Worm (Caenorhabditis elegans) whole organism, L4 larva: Measurements from ENCODE around the gene F26H11.8.

Experiments
- F10B5.3 ChIP-seq: sonication (generic microtip); optimal IDR thresholded peaks from 2 replicates; lab custom pipeline; 2016; ENCODE audit warnings: mild to moderate bottlenecking, missing genetic modification characterization, missing compliant biosample characterization
- F26F4.8 ChIP-seq: fragments of 200-800 bp; sonication (Bioruptor generic); conservative IDR thresholded peaks from 2 replicates; pipeline ENCODE4 v1.3.6; 2022; ENCODE audit warnings: missing genetic modification characterization, missing compliant biosample characterization
- F44E2.7 ChIP-seq: fragments of 200-800 bp; sonication (Bioruptor generic); IDR thresholded peaks from 2 replicates; pipeline ENCODE4 v2.1.2; 2022; ENCODE audit warnings: missing genetic modification characterization, missing compliant biosample characterization
- T26A8.4 ChIP-seq: fragments of 200-800 bp; sonication (Bioruptor generic); IDR thresholded peaks from 2 replicates; pipeline ENCODE4 v1.3.6; 2022; ENCODE audit warnings: missing genetic modification characterization, missing compliant biosample characterization
- Y105C5A.15 ChIP-seq: fragments of 200-800 bp; sonication (Bioruptor generic); IDR thresholded peaks from 2 replicates; pipeline ENCODE4 v1.3.6; 2022; ENCODE audit warnings: missing genetic modification characterization, missing compliant biosample characterization
- Y48G9A.11 ChIP-seq: fragments of 200-800 bp; sonication (Bioruptor generic); IDR thresholded peaks from 2 replicates; pipeline ENCODE4 v1.3.6; 2022; ENCODE audit warnings: missing genetic modification reagents, missing genetic modification characterization, missing compliant biosample characterization
- Y75B8A.6 ChIP-seq: fragments of 200-800 bp; sonication (Bioruptor generic); IDR thresholded peaks from 2 replicates; pipeline ENCODE4 v1.3.6; 2022; ENCODE audit warnings: missing genetic modification reagents, missing genetic modification characterization, missing compliant biosample characterization
- ZK337.2 ChIP-seq: fragments of 200-800 bp; sonication (Bioruptor generic); IDR thresholded peaks from 2 replicates; pipeline ENCODE4 v1.3.6; 2022; ENCODE audit warnings: missing genetic modification reagents, missing genetic modification characterization, missing compliant biosample characterization
- ZK546.5 ChIP-seq, 2 experiments: sonication (generic microtip); optimal IDR thresholded peaks; 2 replicates each; lab custom pipeline; 2017; ENCODE audit warnings: missing biosample characterization in 2 of 2, missing genetic modification characterization in 2 of 2
- ama-1 ChIP-seq: fragments of 150-350 bp; optimal IDR thresholded peaks from 2 replicates; lab custom pipeline; 2014; ENCODE audit warnings: inconsistent platforms, mixed read lengths
- ceh-32 ChIP-seq: sonication (generic microtip); optimal IDR thresholded peaks from 2 replicates; lab custom pipeline; 2016; ENCODE audit warnings: mild to moderate bottlenecking, missing genetic modification characterization, missing compliant biosample characterization; ENCODE audit not compliant: poor library complexity
- ceh-44 ChIP-seq: fragments of 200-800 bp; sonication (Bioruptor generic); IDR thresholded peaks from 2 replicates; pipeline ENCODE4 v1.3.6; 2022; ENCODE audit warnings: missing genetic modification reagents, missing genetic modification characterization, missing compliant biosample characterization
- ceh-82 ChIP-seq: sonication (generic microtip); optimal IDR thresholded peaks from 2 replicates; lab custom pipeline; 2017; ENCODE audit warnings: missing biosample characterization, missing genetic modification characterization
- cey-2 ChIP-seq: sonication (generic microtip); optimal IDR thresholded peaks from 3 replicates; lab custom pipeline; 2017; ENCODE audit warnings: missing genetic modification characterization, mild to moderate bottlenecking, missing compliant biosample characterization, antibody characterized with exemption, borderline replicate concordance; ENCODE audit not compliant: insufficient read depth
- daf-16 ChIP-seq, 3 experiments: sonication (generic microtip); optimal IDR thresholded peaks; 2 replicates each; lab custom pipeline; 2016 to 2017; ENCODE audit warnings: missing genetic modification characterization in 3 of 3, missing genetic modification reagents in 3 of 3, mild to moderate bottlenecking in 2 of 3, missing compliant biosample characterization in 2 of 3, missing biosample characterization in 1 of 3, moderate library complexity in 1 of 3
- dmd-8 ChIP-seq: fragments of 200-800 bp; sonication (Bioruptor generic); IDR thresholded peaks from 2 replicates; pipeline ENCODE4 v1.3.6; 2022; ENCODE audit warnings: missing genetic modification characterization, missing compliant biosample characterization
- dmd-9 ChIP-seq: fragments of 200-800 bp; sonication (Bioruptor generic); IDR thresholded peaks from 2 replicates; pipeline ENCODE4 v1.3.6; 2022; ENCODE audit warnings: missing genetic modification reagents, missing genetic modification characterization, missing compliant biosample characterization
- lim-7 ChIP-seq: fragments of 200-800 bp; sonication (Bioruptor generic); IDR thresholded peaks from 2 replicates; pipeline ENCODE4 v1.3.6; 2022; ENCODE audit warnings: missing genetic modification characterization, missing compliant biosample characterization
- lin-15B ChIP-seq: fragments of 150-350 bp; sonication (generic microtip); optimal IDR thresholded peaks from 3 replicates; lab custom pipeline; 2014; ENCODE audit warnings: missing biosample characterization, missing genetic modification characterization
- lsy-2 ChIP-seq, 2 experiments: fragments of 150-350 bp in 1 of 2; sonication (generic microtip) in 1 of 2; optimal IDR thresholded peaks; 2 replicates each; lab custom pipeline; 2014 to 2017; ENCODE audit warnings: missing biosample characterization in 2 of 2, missing genetic modification characterization in 2 of 2
- madf-5 ChIP-seq, 2 experiments: fragments of 200-800 bp; sonication (Bioruptor generic); IDR thresholded peaks; 2 replicates each; pipeline ENCODE4 v1.3.6; 2022; ENCODE audit warnings: missing compliant biosample characterization in 2 of 2, missing genetic modification characterization in 2 of 2
- mdl-1 ChIP-seq, 2 experiments: fragments of 150-350 bp in 1 of 2; sonication (generic microtip) in 1 of 2; optimal IDR thresholded peaks; 2 replicates each; lab custom pipeline; 2014 to 2017; ENCODE audit warnings: missing biosample characterization in 2 of 2, missing genetic modification characterization in 2 of 2
- mep-1 ChIP-seq: fragments of 150-350 bp; sonication (generic microtip); optimal IDR thresholded peaks from 3 replicates; lab custom pipeline; 2014; ENCODE audit warnings: missing biosample characterization, missing genetic modification characterization
- mxl-2 ChIP-seq: fragments of 200-800 bp; sonication (Bioruptor generic); conservative IDR thresholded peaks from 2 replicates; pipeline ENCODE4 v1.3.6; 2022; ENCODE audit warnings: missing genetic modification reagents, missing genetic modification characterization, missing compliant biosample characterization
- mxl-3 ChIP-seq: fragments of 200-800 bp; sonication (Bioruptor generic); optimal IDR thresholded peaks from 2 replicates; lab custom pipeline; 2018; ENCODE audit warnings: mild to moderate bottlenecking, missing genetic modification characterization, missing compliant biosample characterization
- nhr-10 ChIP-seq: fragments of 150-350 bp; optimal IDR thresholded peaks from 2 replicates; lab custom pipeline; 2014; ENCODE audit warnings: missing biosample characterization, missing genetic modification characterization
- nhr-102 ChIP-seq: sonication (generic microtip); optimal IDR thresholded peaks from 2 replicates; lab custom pipeline; 2016; ENCODE audit warnings: mild to moderate bottlenecking, missing genetic modification characterization, moderate library complexity, missing compliant biosample characterization
- nhr-11 ChIP-seq: fragments of 150-350 bp; optimal IDR thresholded peaks from 2 replicates; lab custom pipeline; 2014; ENCODE audit warnings: missing biosample characterization, missing genetic modification characterization
- nhr-111 ChIP-seq: fragments of 200-800 bp; sonication (Bioruptor generic); optimal IDR thresholded peaks from 2 replicates; lab custom pipeline; 2018; ENCODE audit warnings: mild to moderate bottlenecking, missing genetic modification characterization, missing compliant biosample characterization
- nhr-25 ChIP-seq: sonication (generic microtip); optimal IDR thresholded peaks from 2 replicates; lab custom pipeline; 2017; ENCODE audit warnings: missing genetic modification characterization, mild to moderate bottlenecking, missing compliant biosample characterization, antibody characterized with exemption, moderate library complexity, borderline replicate concordance; ENCODE audit not compliant: insufficient read depth
- nhr-41 ChIP-seq: fragments of 200-800 bp; sonication (Bioruptor generic); IDR thresholded peaks from 2 replicates; pipeline ENCODE4 v1.3.6; 2022; ENCODE audit warnings: missing genetic modification reagents, missing genetic modification characterization, missing compliant biosample characterization
- nhr-42 ChIP-seq: fragments of 200-800 bp; sonication (Bioruptor generic); IDR thresholded peaks from 2 replicates; pipeline ENCODE4 v1.3.6; 2022; ENCODE audit warnings: missing genetic modification characterization, missing compliant biosample characterization
- nhr-76 ChIP-seq: fragments of 150-350 bp; optimal IDR thresholded peaks from 2 replicates; lab custom pipeline; 2014; ENCODE audit warnings: missing biosample characterization, missing genetic modification characterization
- nhr-77 ChIP-seq: fragments of 150-350 bp; optimal IDR thresholded peaks from 2 replicates; lab custom pipeline; 2014; ENCODE audit warnings: missing biosample characterization, missing genetic modification characterization
- pqm-1 ChIP-seq: sonication (generic microtip); optimal IDR thresholded peaks from 2 replicates; lab custom pipeline; 2017; ENCODE audit warnings: missing biosample characterization, missing genetic modification characterization
- rbr-2 ChIP-seq: sonication (generic microtip); optimal IDR thresholded peaks from 2 replicates; lab custom pipeline; 2016; ENCODE audit warnings: missing genotype, missing genetic modification characterization, missing compliant biosample characterization
- saeg-2 ChIP-seq: fragments of 200-800 bp; sonication (Bioruptor generic); IDR thresholded peaks from 2 replicates; pipeline ENCODE4 v1.3.6; 2022; ENCODE audit warnings: missing genetic modification reagents, missing genetic modification characterization, missing compliant biosample characterization
- sdz-12 ChIP-seq: fragments of 200-800 bp; sonication (Bioruptor generic); optimal IDR thresholded peaks from 2 replicates; lab custom pipeline; 2018; ENCODE audit warnings: mild to moderate bottlenecking, missing genetic modification characterization, missing compliant biosample characterization
- set-16 ChIP-seq: fragments of 200-800 bp; sonication (Bioruptor generic); IDR thresholded peaks from 2 replicates; pipeline ENCODE4 v1.3.6; 2022; ENCODE audit warnings: missing genetic modification reagents, missing genetic modification characterization, missing compliant biosample characterization
- skn-1 ChIP-seq: fragments of 150-350 bp; optimal IDR thresholded peaks from 2 replicates; lab custom pipeline; 2014; ENCODE audit warnings: missing biosample characterization, missing genetic modification characterization
- snpc-4 ChIP-seq: fragments of 150-350 bp; optimal IDR thresholded peaks from 2 replicates; lab custom pipeline; 2014; ENCODE audit warnings: missing biosample characterization, missing genetic modification characterization
- spr-3 ChIP-seq: fragments of 200-800 bp; sonication (Bioruptor generic); optimal IDR thresholded peaks from 2 replicates; lab custom pipeline; 2018; ENCODE audit warnings: mild to moderate bottlenecking, missing genetic modification characterization, missing compliant biosample characterization
- tra-1 ChIP-seq: fragments of 200-800 bp; sonication (Bioruptor generic); IDR thresholded peaks from 2 replicates; pipeline ENCODE4 v1.3.6; 2022; ENCODE audit warnings: missing genetic modification reagents, missing genetic modification characterization, missing compliant biosample characterization
- unc-130 ChIP-seq: sonication (generic microtip); optimal IDR thresholded peaks from 2 replicates; lab custom pipeline; 2016; ENCODE audit warnings: missing genetic modification reagents, missing genetic modification characterization, missing compliant biosample characterization
- unc-39 ChIP-seq: sonication (generic microtip); optimal IDR thresholded peaks from 2 replicates; lab custom pipeline; 2017; ENCODE audit warnings: missing biosample characterization, missing genetic modification characterization
- unc-62 ChIP-seq, 3 experiments: fragments of 150-350 bp in 1 of 3; sonication (generic microtip); optimal IDR thresholded peaks in 2 of 3; peaks in 1 of 3; 1 replicate in 1 of 3; 2 replicates in 2 of 3; lab custom pipeline; 2014 to 2017; ENCODE audit warnings: missing biosample characterization in 3 of 3, missing genetic modification characterization in 3 of 3, missing genetic modification reagents in 3 of 3, missing genotype in 1 of 3
- vab-7 ChIP-seq: fragments of 200-800 bp; sonication (Bioruptor generic); IDR thresholded peaks from 2 replicates; pipeline ENCODE4 v1.3.6; 2022; ENCODE audit warnings: missing genetic modification reagents, missing genetic modification characterization, missing compliant biosample characterization
- zip-11 ChIP-seq: fragments of 200-800 bp; sonication (Bioruptor generic); IDR thresholded peaks from 2 replicates; pipeline ENCODE4 v1.3.6; 2022; ENCODE audit warnings: missing genetic modification characterization, missing compliant biosample characterization
- zip-2 ChIP-seq: fragments of 150-350 bp; optimal IDR thresholded peaks from 2 replicates; lab custom pipeline; 2014; ENCODE audit warnings: missing biosample characterization, missing genetic modification characterization
- ztf-11 ChIP-seq: fragments of 150-350 bp; optimal IDR thresholded peaks from 2 replicates; lab custom pipeline; 2014; ENCODE audit warnings: missing biosample characterization, missing genetic modification characterization

F26H11.8 gene

DNA sequence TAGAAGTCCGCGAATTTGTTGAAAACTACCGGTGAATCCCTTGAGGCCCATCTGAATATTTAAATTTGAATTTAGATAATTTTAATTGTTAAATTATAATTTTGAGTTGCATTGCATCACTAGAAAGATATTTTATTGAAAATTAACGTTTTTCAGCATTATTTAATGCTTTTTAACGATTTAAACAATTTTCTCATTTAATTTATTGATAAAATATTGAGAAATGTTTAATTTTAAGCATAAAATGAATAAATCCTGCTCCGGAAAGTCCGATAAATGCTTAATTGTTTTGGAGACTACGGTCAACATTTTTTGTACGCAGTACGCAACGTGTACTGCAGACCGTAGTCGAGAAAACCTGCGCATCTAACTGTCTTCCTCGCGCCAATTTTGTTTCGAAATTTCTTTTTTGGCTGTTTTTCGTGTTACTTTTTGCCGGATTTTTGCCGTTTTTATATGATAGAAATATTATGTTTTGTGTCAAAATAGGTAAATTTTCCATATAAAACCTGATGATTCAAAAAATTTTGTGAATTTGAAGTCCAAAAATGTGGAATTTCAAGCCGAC is 38.9 kb upstream of the F26H11.8 start, which contains the start of the genes Y54G11A.17, lin-7 and elof-1 (continued):
- no peak for TF ChIP-seq F26F4.8 (GFP tag; lab: Robert Waterston, UW)
- TF ChIP-seq mxl-2 (GFP tag; lab: Robert Waterston, UW): no peak
- TF ChIP-seq set-16 (GFP tag; lab: Robert Waterston, UW): no peak
- TF ChIP-seq rbr-2 (tag; lab: Kevin White, UChicago): peak; percentile 76
- peak; percentile 60; the same call in 1 of the 2 replicates for TF ChIP-seq vab-7 (GFP tag; lab: Robert Waterston, UW)
- no peak for TF ChIP-seq tra-1 (GFP tag; lab: Robert Waterston, UW)
- TF ChIP-seq T26A8.4: peak; percentile 51; the same call in 1 of the 2 replicates
- TF ChIP-seq ZK546.5 (tag; optimal IDR thresholded peaks at IDR 0.05; lab: Kevin White, UChicago): peak; percentile 46 to 95
- peak; percentile 9 for TF ChIP-seq nhr-102
- TF ChIP-seq nhr-25 (tag; lab: Kevin White, UChicago): peak; percentile 65
- TF ChIP-seq nhr-10: no peak
- no peak for TF ChIP-seq lim-7
- no peak for TF ChIP-seq lin-15B (tag; lab: Kevin White, UChicago)
- no peak for TF ChIP-seq skn-1
- no peak for TF ChIP-seq saeg-2 (GFP tag; lab: Robert Waterston, UW)
- TF ChIP-seq dmd-8 (GFP tag; lab: Robert Waterston, UW): no peak
- no peak for TF ChIP-seq Y48G9A.11 (GFP tag; lab: Robert Waterston, UW)
- TF ChIP-seq ceh-44 (GFP tag; lab: Robert Waterston, UW): no peak
- no peak for TF ChIP-seq snpc-4 (tag; lab: Kevin White, UChicago)
- no peak for TF ChIP-seq zip-11 (GFP tag; lab: Robert Waterston, UW)
- TF ChIP-seq ceh-82 (tag; lab: Kevin White, UChicago): no peak
- TF ChIP-seq dmd-9 (GFP tag; lab: Robert Waterston, UW): no peak
- no peak for TF ChIP-seq unc-39 (tag; lab: Kevin White, UChicago)
- TF ChIP-seq daf-16 (GFP tag; optimal IDR thresholded peaks at IDR 0.05; lab: Kevin White, UChicago): no peak
- TF ChIP-seq daf-16 (tag; optimal IDR thresholded peaks at IDR 0.05; lab: Kevin White, UChicago): peak; percentile 81
- peak; percentile 88 for TF ChIP-seq ama-1 (lab: Kevin White, UChicago)
- no peak for TF ChIP-seq nhr-111
- TF ChIP-seq Y75B8A.6 (GFP tag; lab: Robert Waterston, UW): no peak
- TF ChIP-seq nhr-42 (GFP tag; lab: Robert Waterston, UW): peak; percentile 89
- TF ChIP-seq nhr-76 (tag; lab: Kevin White, UChicago): no peak
- TF ChIP-seq lsy-2 (tag; optimal IDR thresholded peaks at IDR 0.05; lab: Kevin White, UChicago): peak; percentile 97 to 100
- TF ChIP-seq unc-62 (GFP tag; optimal IDR thresholded peaks at IDR 0.05 in 1 of 2; lab: Kevin White, UChicago): no peak
- TF ChIP-seq unc-62 (tag; optimal IDR thresholded peaks at IDR 0.05; lab: Kevin White, UChicago): no peak
- peak; percentile 97 for TF ChIP-seq nhr-77 (tag; lab: Kevin White, UChicago)
- TF ChIP-seq sdz-12 (GFP tag; lab: Kevin White, UChicago): no peak
- no peak for TF ChIP-seq Y105C5A.15 (GFP tag; lab: Robert Waterston, UW)
- TF ChIP-seq F10B5.3 (tag; lab: Kevin White, UChicago): no peak
- TF ChIP-seq pqm-1 (tag; lab: Kevin White, UChicago): no peak
- peak; percentile 90 for TF ChIP-seq mep-1 (tag; lab: Kevin White, UChicago)
- TF ChIP-seq unc-130 (GFP tag; lab: Kevin White, UChicago): peak; percentile 73
- no peak for TF ChIP-seq ceh-32
- TF ChIP-seq nhr-11 (tag; lab: Kevin White, UChicago): peak; percentile 88
- TF ChIP-seq madf-5 (GFP tag; IDR thresholded peaks at IDR 0.05; lab: Robert Waterston, UW): no peak
- TF ChIP-seq nhr-41 (GFP tag; lab: Robert Waterston, UW): no peak
- TF ChIP-seq mdl-1 (tag; optimal IDR thresholded peaks at IDR 0.05; lab: Kevin White, UChicago): peak in 1 of 2 experiments; percentile 58
- TF ChIP-seq zip-2: no peak
- TF ChIP-seq ztf-11 (tag; lab: Kevin White, UChicago): no peak
- no peak for TF ChIP-seq spr-3 (GFP tag; lab: Kevin White, UChicago)
- no peak for TF ChIP-seq cey-2 (tag; lab: Kevin White, UChicago)
- TF ChIP-seq mxl-3 (GFP tag; lab: Kevin White, UChicago): peak; percentile 58
- no peak for TF ChIP-seq F44E2.7 (GFP tag; lab: Robert Waterston, UW)
- TF ChIP-seq ZK337.2 (GFP tag; lab: Robert Waterston, UW): no peak
